Fruit fly (Drosophila melanogaster) whole organism, adult: ENCODE measurements around the gene htl.

Source experiments
- CG11617 ChIP-seq: fragments of 200-800 bp; sonication (Bioruptor generic); optimal IDR thresholded peaks from 2 replicates; lab custom pipeline; 2017; ENCODE audit warnings: mild to moderate bottlenecking, missing biosample characterization, missing genetic modification reagents, missing genetic modification characterization
- CG1620 ChIP-seq: fragments of 200-800 bp; sonication (Bioruptor generic); optimal IDR thresholded peaks from 2 replicates; lab custom pipeline; 2016; ENCODE audit warnings: missing biosample characterization, missing genetic modification characterization
- CG5204 ChIP-seq: fragments of 200-800 bp; sonication (Bioruptor generic); optimal IDR thresholded peaks from 2 replicates; lab custom pipeline; 2016; ENCODE audit warnings: missing biosample characterization, missing genetic modification characterization
- CG7045 ChIP-seq: fragments of 200-800 bp; sonication (Bioruptor generic); optimal IDR thresholded peaks from 2 replicates; lab custom pipeline; 2017; ENCODE audit warnings: missing biosample characterization, mild to moderate bottlenecking, missing genetic modification characterization
- CG7101 ChIP-seq: fragments of 200-800 bp; sonication (Bioruptor generic); optimal IDR thresholded peaks from 2 replicates; lab custom pipeline; 2018; ENCODE audit warnings: missing biosample characterization, mild to moderate bottlenecking, missing genetic modification characterization, moderate library complexity
- Clk ChIP-seq: fragments of 200-800 bp; sonication (Bioruptor generic); optimal IDR thresholded peaks from 2 replicates; lab custom pipeline; 2017; ENCODE audit warnings: missing biosample characterization, missing genetic modification characterization
- Mnt ChIP-seq: fragments of 200-800 bp; sonication (Bioruptor generic); optimal IDR thresholded peaks from 2 replicates; lab custom pipeline; 2016; ENCODE audit warnings: missing biosample characterization, mild to moderate bottlenecking, missing genetic modification characterization
- bab1 ChIP-seq: fragments of 200-800 bp; sonication (Bioruptor generic); optimal IDR thresholded peaks from 3 replicates; lab custom pipeline; 2019; ENCODE audit warnings: missing biosample characterization, mild to moderate bottlenecking, missing genetic modification characterization, moderate library complexity
- cic ChIP-seq: fragments of 200-800 bp; sonication (Bioruptor generic); optimal IDR thresholded peaks from 2 replicates; lab custom pipeline; 2017; ENCODE audit warnings: missing biosample characterization, mild to moderate bottlenecking, missing genetic modification characterization, moderate library complexity
- cnc ChIP-seq, 2 experiments: fragments of >200 bp; optimal IDR thresholded peaks; 2 replicates each; lab custom pipeline; 2017
- kay ChIP-seq: fragments of 200-800 bp; sonication (Bioruptor generic); peaks from one replicate; lab custom pipeline; 2016; ENCODE audit warnings: missing biosample characterization, missing genetic modification characterization, borderline replicate concordance
- ovo ChIP-seq: fragments of 200-800 bp; sonication (Bioruptor generic); optimal IDR thresholded peaks from 2 replicates; lab custom pipeline; 2016; ENCODE audit warnings: missing biosample characterization, missing genetic modification characterization
- tj ChIP-seq: fragments of 200-800 bp; sonication (Bioruptor generic); optimal IDR thresholded peaks from 3 replicates; lab custom pipeline; 2017; ENCODE audit warnings: missing biosample characterization, mild to moderate bottlenecking, missing genetic modification characterization, moderate library complexity
- toe ChIP-seq: fragments of 200-800 bp; sonication (Bioruptor generic); optimal IDR thresholded peaks from 2 replicates; lab custom pipeline; 2016; ENCODE audit warnings: missing biosample characterization, missing genetic modification characterization

- TF ChIP-seq tj (GFP tag; lab: Kevin White, UChicago) (peak; percentile 2), bab1 (GFP tag; lab: Kevin White, UChicago) (no peak), CG11617 (GFP tag; lab: Kevin White, UChicago) (peak; percentile 4), Mnt (GFP tag; lab: Kevin White, UChicago) (no peak), toe (GFP tag; lab: Kevin White, UChicago) (no peak), CG7101 (tag; lab: Kevin White, UChicago) (peak; percentile 47), cnc (optimal IDR thresholded peaks at IDR 0.05; lab: Kevin White, UChicago) (no peak), ovo (no peak), CG5204 (GFP tag; lab: Kevin White, UChicago) (peak; percentile 0), kay (GFP tag; lab: Kevin White, UChicago) (no peak), Clk (peak; percentile 9), cic (GFP tag; lab: Kevin White, UChicago) (no peak), CG7045 (peak; percentile 24), CG1620 (GFP tag; lab: Kevin White, UChicago) (no peak)
Measured at dm6 chr3R:18018828-18019461, 33.8 kb downstream of the htl start, which contains the start of gene DNaseII.
